Fruit fly (Drosophila melanogaster) whole organism, embryonic: Measurements from ENCODE around the gene PIG-L.
A peak's percentile ranks its signal among the peaks of the same experiment; 100 is the strongest.

Source experiments
- Atf3 ChIP-seq: fragments of 200-800 bp; sonication (Bioruptor generic); optimal IDR thresholded peaks from 3 replicates; lab custom pipeline; 2016; ENCODE audit warnings: missing biosample characterization, missing genetic modification characterization
- CG10431 ChIP-seq: fragments of 200-800 bp; sonication (Bioruptor generic); optimal IDR thresholded peaks from 3 replicates; lab custom pipeline; 2018; ENCODE audit warnings: missing biosample characterization, mild to moderate bottlenecking, missing genetic modification characterization
- CG11398 ChIP-seq: fragments of 200-800 bp; sonication (Bioruptor generic); optimal IDR thresholded peaks from 2 replicates; lab custom pipeline; 2016; ENCODE audit warnings: missing biosample characterization, missing genetic modification characterization
- CG12071 ChIP-seq: fragments of 200-800 bp; sonication (Bioruptor generic); optimal IDR thresholded peaks from 3 replicates; lab custom pipeline; 2018; ENCODE audit warnings: missing biosample characterization, mild to moderate bottlenecking, missing genetic modification characterization
- CG12744 ChIP-seq: fragments of 200-800 bp; sonication (Bioruptor generic); optimal IDR thresholded peaks from 2 replicates; lab custom pipeline; 2016; ENCODE audit warnings: missing biosample characterization, missing genetic modification characterization
- CG13775 ChIP-seq: fragments of 200-800 bp; sonication (Bioruptor generic); optimal IDR thresholded peaks from 3 replicates; lab custom pipeline; 2017; ENCODE audit warnings: missing biosample characterization, mild to moderate bottlenecking, missing genetic modification characterization
- CG15269 ChIP-seq: fragments of 200-800 bp; sonication (Bioruptor generic); optimal IDR thresholded peaks from 2 replicates; lab custom pipeline; 2018; ENCODE audit warnings: missing biosample characterization, mild to moderate bottlenecking, missing genetic modification characterization, moderate library complexity
- CG15479 ChIP-seq: fragments of 200-800 bp; sonication (Bioruptor generic); optimal IDR thresholded peaks from 3 replicates; lab custom pipeline; 2019; ENCODE audit warnings: missing biosample characterization, mild to moderate bottlenecking, missing genetic modification characterization, moderate library complexity
- CG15514 ChIP-seq: fragments of 200-800 bp; sonication (Bioruptor generic); optimal IDR thresholded peaks from 3 replicates; lab custom pipeline; 2017; ENCODE audit warnings: missing biosample characterization, missing genetic modification characterization, mild to moderate bottlenecking, moderate library complexity, missing genetic modification reagents
- CG17328 ChIP-seq: fragments of 200-800 bp; sonication (Bioruptor generic); IDR thresholded peaks from 2 replicates; pipeline ENCODE4 v1.3.6; 2022; ENCODE audit warnings: missing biosample characterization, missing genetic modification characterization
- CG18476 ChIP-seq: fragments of 200-800 bp; sonication (Bioruptor generic); optimal IDR thresholded peaks from 2 replicates; lab custom pipeline; 2016; ENCODE audit warnings: missing biosample characterization, mild to moderate bottlenecking, missing genetic modification characterization
- CG18619 ChIP-seq: fragments of 200-800 bp; sonication (Bioruptor generic); optimal IDR thresholded peaks from 3 replicates; lab custom pipeline; 2017; ENCODE audit warnings: missing biosample characterization, mild to moderate bottlenecking, missing genetic modification characterization
- CG2120 ChIP-seq: fragments of 200-800 bp; sonication (Bioruptor generic); optimal IDR thresholded peaks from 3 replicates; lab custom pipeline; 2016; ENCODE audit warnings: missing biosample characterization, missing genetic modification characterization
- CG3995 ChIP-seq: fragments of 200-800 bp; sonication (Bioruptor generic); optimal IDR thresholded peaks from 3 replicates; lab custom pipeline; 2016; ENCODE audit warnings: missing biosample characterization, missing genetic modification characterization
- CG5180 ChIP-seq: fragments of 200-800 bp; sonication (Bioruptor generic); optimal IDR thresholded peaks from 3 replicates; lab custom pipeline; 2017; ENCODE audit warnings: missing biosample characterization, missing genetic modification characterization, mild to moderate bottlenecking, moderate library complexity, missing genetic modification reagents
- CG5245 ChIP-seq: fragments of 200-800 bp; sonication (Bioruptor generic); optimal IDR thresholded peaks from 3 replicates; lab custom pipeline; 2016; ENCODE audit warnings: missing biosample characterization, missing genetic modification characterization
- CG7556 ChIP-seq: fragments of 200-800 bp; sonication (Bioruptor generic); optimal IDR thresholded peaks from 2 replicates; lab custom pipeline; 2017; ENCODE audit warnings: missing biosample characterization, mild to moderate bottlenecking, missing genetic modification characterization
- CG8281 ChIP-seq: fragments of 200-800 bp; sonication (Bioruptor generic); optimal IDR thresholded peaks from 2 replicates; lab custom pipeline; 2018; ENCODE audit warnings: missing biosample characterization, mild to moderate bottlenecking, missing genetic modification characterization, moderate library complexity
- CG9215 ChIP-seq: fragments of 200-800 bp; sonication (Bioruptor generic); IDR thresholded peaks from 2 replicates; pipeline ENCODE4 v1.3.6; 2022; ENCODE audit warnings: missing biosample characterization, missing genetic modification characterization
- CG9932 ChIP-seq: fragments of 200-800 bp; sonication (Bioruptor generic); IDR thresholded peaks from 2 replicates; pipeline ENCODE4 v1.3.6; 2022; ENCODE audit warnings: missing biosample characterization, missing genetic modification characterization
- CoRest ChIP-seq: fragments of 200-800 bp; sonication (Bioruptor generic); optimal IDR thresholded peaks from 3 replicates; lab custom pipeline; 2018; ENCODE audit warnings: missing biosample characterization, mild to moderate bottlenecking, missing genetic modification characterization, moderate library complexity
- CrebB ChIP-seq: fragments of 200-800 bp; sonication (Bioruptor generic); optimal IDR thresholded peaks from 3 replicates; lab custom pipeline; 2018; ENCODE audit warnings: missing biosample characterization, mild to moderate bottlenecking, missing genetic modification characterization
- D ChIP-seq, 2 experiments: fragments of 200-800 bp in 1 of 2; fragments of >200 bp in 1 of 2; sonication (Bioruptor generic) in 1 of 2; optimal IDR thresholded peaks; 2 replicates in 1 of 2; 3 replicates in 1 of 2; lab custom pipeline; 2017; ENCODE audit warnings: mild to moderate bottlenecking in 1 of 2, missing biosample characterization in 1 of 2, missing genetic modification characterization in 1 of 2, missing genetic modification reagents in 1 of 2
- Deaf1 ChIP-seq: fragments of 200-800 bp; optimal IDR thresholded peaks from 3 replicates; lab custom pipeline; 2019; ENCODE audit warnings: missing biosample characterization, mild to moderate bottlenecking, missing genetic modification characterization, moderate library complexity
- Dek ChIP-seq: fragments of 200-800 bp; sonication (Bioruptor generic); optimal IDR thresholded peaks from 3 replicates; lab custom pipeline; 2019; ENCODE audit warnings: missing biosample characterization, mild to moderate bottlenecking, missing genetic modification characterization, moderate library complexity
- Dip2 ChIP-seq: fragments of 200-800 bp; sonication (Bioruptor generic); IDR thresholded peaks from 2 replicates; pipeline ENCODE4 v1.3.6; 2022; ENCODE audit warnings: missing biosample characterization, missing genetic modification characterization
- Dref ChIP-seq: fragments of 200-800 bp; sonication (Bioruptor generic); IDR thresholded peaks from 2 replicates; pipeline ENCODE4 v1.3.6; 2022; ENCODE audit warnings: missing biosample characterization, missing genetic modification characterization
- E2f2 ChIP-seq: fragments of 200-800 bp; sonication (Bioruptor generic); IDR thresholded peaks from 2 replicates; pipeline ENCODE4 v1.3.6; 2022; ENCODE audit warnings: missing biosample characterization, missing genetic modification characterization
- Hr39 ChIP-seq: fragments of >200 bp; optimal IDR thresholded peaks from 2 replicates; lab custom pipeline; 2017
- Meics ChIP-seq: fragments of 200-800 bp; sonication (Bioruptor generic); optimal IDR thresholded peaks from 2 replicates; lab custom pipeline; 2017; ENCODE audit warnings: missing biosample characterization, mild to moderate bottlenecking, missing genetic modification characterization
- NC2α ChIP-seq: fragments of 200-800 bp; sonication (Bioruptor generic); optimal IDR thresholded peaks from 2 replicates; lab custom pipeline; 2016; ENCODE audit warnings: missing biosample characterization, missing genetic modification characterization
- Oli ChIP-seq: fragments of 200-800 bp; sonication (Bioruptor generic); optimal IDR thresholded peaks from 2 replicates; lab custom pipeline; 2018; ENCODE audit warnings: missing biosample characterization, mild to moderate bottlenecking, missing genetic modification characterization, moderate library complexity
- Optix ChIP-seq: fragments of 200-800 bp; sonication (Bioruptor generic); IDR thresholded peaks from 3 replicates; pipeline ENCODE4 v1.3.6; 2022; ENCODE audit warnings: missing biosample characterization, missing genetic modification characterization
- Usf ChIP-seq: fragments of 200-800 bp; sonication (Bioruptor generic); optimal IDR thresholded peaks from 2 replicates; lab custom pipeline; 2017; ENCODE audit warnings: missing genotype, missing biosample characterization, missing genetic modification characterization
- cato ChIP-seq: fragments of 200-800 bp; sonication (Bioruptor generic); optimal IDR thresholded peaks from 2 replicates; lab custom pipeline; 2016; ENCODE audit warnings: missing biosample characterization, missing genetic modification characterization, borderline replicate concordance
- da ChIP-seq: fragments of 200-800 bp; sonication (Bioruptor generic); optimal IDR thresholded peaks from 2 replicates; lab custom pipeline; 2016; ENCODE audit warnings: missing biosample characterization, missing genetic modification characterization
- dmrt11E ChIP-seq: fragments of 200-800 bp; sonication (Bioruptor generic); optimal IDR thresholded peaks from 3 replicates; lab custom pipeline; 2018; ENCODE audit warnings: missing biosample characterization, mild to moderate bottlenecking, missing genetic modification characterization, moderate library complexity
- fu2 ChIP-seq: fragments of 200-800 bp; sonication (Bioruptor generic); optimal IDR thresholded peaks from 2 replicates; lab custom pipeline; 2016; ENCODE audit warnings: missing biosample characterization, missing genetic modification characterization
- inv ChIP-seq: fragments of 200-800 bp; sonication (Bioruptor generic); IDR thresholded peaks from 2 replicates; pipeline ENCODE4 v1.3.6; 2022; ENCODE audit warnings: missing biosample characterization, missing genetic modification characterization; ENCODE audit not compliant: partially characterized antibody
- kay ChIP-seq: fragments of 200-800 bp; sonication (Bioruptor generic); optimal IDR thresholded peaks from 2 replicates; lab custom pipeline; 2016; ENCODE audit warnings: missing biosample characterization, missing genetic modification characterization
- lmd ChIP-seq: fragments of 200-800 bp; sonication (Bioruptor generic); IDR thresholded peaks from 2 replicates; pipeline ENCODE4 v1.3.6; 2022; ENCODE audit warnings: missing biosample characterization, missing genetic modification characterization
- luna ChIP-seq: fragments of 200-800 bp; sonication (Bioruptor generic); optimal IDR thresholded peaks from 2 replicates; lab custom pipeline; 2016; ENCODE audit warnings: missing biosample characterization, missing genetic modification characterization
- oc ChIP-seq: fragments of 200-800 bp; sonication (Bioruptor generic); optimal IDR thresholded peaks from 2 replicates; lab custom pipeline; 2018; ENCODE audit warnings: missing biosample characterization, mild to moderate bottlenecking, missing genetic modification characterization, moderate library complexity
- phol ChIP-seq: fragments of 200-800 bp; sonication (Bioruptor generic); optimal IDR thresholded peaks from 3 replicates; lab custom pipeline; 2018; ENCODE audit warnings: missing biosample characterization, mild to moderate bottlenecking, missing genetic modification characterization, moderate library complexity
- prd ChIP-seq, 3 experiments: fragments of >200 bp in 2 of 3; fragments of 200-800 bp in 1 of 3; sonication (Bioruptor generic) in 1 of 3; optimal IDR thresholded peaks in 2 of 3; IDR thresholded peaks in 1 of 3; 2 replicates in 2 of 3; 3 replicates in 1 of 3; pipeline versions ENCODE4 v1.3.6 to Lab custom; 2017 to 2022; ENCODE audit warnings: missing biosample characterization in 1 of 3, missing genetic modification characterization in 1 of 3
- psq ChIP-seq: fragments of 200-800 bp; sonication (Bioruptor generic); optimal IDR thresholded peaks from 2 replicates; lab custom pipeline; 2017; ENCODE audit warnings: missing biosample characterization, missing genetic modification characterization
- pzg ChIP-seq: fragments of 200-800 bp; sonication (Bioruptor generic); optimal IDR thresholded peaks from 3 replicates; lab custom pipeline; 2018; ENCODE audit warnings: missing biosample characterization, mild to moderate bottlenecking, missing genetic modification characterization, moderate library complexity
- sisA ChIP-seq: fragments of 200-800 bp; sonication (Bioruptor generic); IDR thresholded peaks from 2 replicates; pipeline ENCODE4 v1.3.6; 2022; ENCODE audit warnings: missing biosample characterization, missing genetic modification characterization
- sqz ChIP-seq: fragments of 200-800 bp; sonication (Bioruptor generic); optimal IDR thresholded peaks from 3 replicates; lab custom pipeline; 2018; ENCODE audit warnings: missing biosample characterization, mild to moderate bottlenecking, missing genetic modification characterization
- tna ChIP-seq: fragments of 200-800 bp; sonication (Bioruptor generic); IDR thresholded peaks from 2 replicates; pipeline ENCODE4 v1.3.6; 2022; ENCODE audit warnings: missing biosample characterization, missing genetic modification characterization; ENCODE audit not compliant: partially characterized antibody

The PIG-L gene

DNA sequence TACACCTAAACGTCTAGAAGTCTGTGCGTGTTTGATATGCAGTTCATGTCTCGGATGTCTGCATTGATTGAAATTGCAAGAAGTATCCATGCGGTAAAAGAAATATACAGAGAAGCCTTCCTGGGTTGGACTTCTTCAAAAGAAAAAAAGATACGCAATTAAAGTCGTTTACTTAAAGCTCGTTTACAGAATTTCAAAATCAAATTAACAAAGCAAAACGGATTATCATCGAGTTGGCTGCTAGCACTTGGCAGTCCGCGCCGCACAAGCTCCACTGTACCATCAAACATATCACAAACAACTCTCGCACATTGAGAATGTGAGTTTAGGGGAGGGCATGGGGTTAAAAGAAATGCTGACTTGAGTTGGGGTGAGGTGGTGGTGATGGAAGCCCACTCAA lies 22.7 kb downstream of the PIG-L start (continued):
- TF ChIP-seq CG10431 (GFP tag; lab: Kevin White, UChicago) (no peak), luna (GFP tag; lab: Kevin White, UChicago) (no peak), CG2120 (GFP tag; lab: Kevin White, UChicago) (peak; percentile 34), CG17328 (peak; percentile 87), CG7556 (GFP tag; lab: Kevin White, UChicago) (peak; percentile 70), CG3995 (GFP tag; lab: Kevin White, UChicago) (no peak), CG18619 (GFP tag; lab: Kevin White, UChicago) (peak; percentile 26), CG9932 (GFP tag; lab: Robert Waterston, UW) (0 out of 2 replicates have a peak, but pooled peaks have one; percentile 19), Optix (GFP tag; lab: Robert Waterston, UW) (peak; percentile 88), fu2 (GFP tag; lab: Kevin White, UChicago) (no peak), CG11398 (GFP tag; lab: Kevin White, UChicago) (peak; percentile 29), Dek (tag; lab: Kevin White, UChicago) (no peak), CG8281 (tag; lab: Kevin White, UChicago) (peak; percentile 22), CoRest (tag; lab: Kevin White, UChicago) (peak; percentile 74), CG9215 (peak; percentile 39; the same call in 1 of the 2 replicates), D (optimal IDR thresholded peaks at IDR 0.05; lab: Kevin White, UChicago) (no peak), D (GFP tag; optimal IDR thresholded peaks at IDR 0.05; lab: Kevin White, UChicago) (peak; percentile 80), prd (optimal IDR thresholded peaks at IDR 0.05; lab: Kevin White, UChicago) (no peak), prd (GFP tag; IDR thresholded peaks at IDR 0.05; lab: Robert Waterston, UW) (peak; percentile 89), phol (tag; lab: Kevin White, UChicago) (peak; percentile 80), inv (GFP tag; lab: Robert Waterston, UW) (no peak), sisA (GFP tag; lab: Robert Waterston, UW) (peak; percentile 85), NC2α (peak; percentile 49), Dref (GFP tag; lab: Robert Waterston, UW) (no peak), CG15514 (GFP tag; lab: Kevin White, UChicago) (peak; percentile 20), CrebB (tag; lab: Kevin White, UChicago) (peak; percentile 39), cato (GFP tag; lab: Kevin White, UChicago) (peak; percentile 62), CG13775 (GFP tag; lab: Kevin White, UChicago) (peak; percentile 45), Oli (tag; lab: Kevin White, UChicago) (peak; percentile 84), kay (GFP tag; lab: Kevin White, UChicago) (peak; percentile 22), CG15479 (GFP tag; lab: Kevin White, UChicago) (no peak), psq (GFP tag; lab: Kevin White, UChicago) (no peak), oc (tag; lab: Kevin White, UChicago) (peak; percentile 78), CG12744 (GFP tag; lab: Kevin White, UChicago) (no peak), Meics (GFP tag; lab: Kevin White, UChicago) (peak; percentile 51), Deaf1 (tag; lab: Kevin White, UChicago) (peak; percentile 14), dmrt11E (tag; lab: Kevin White, UChicago) (peak; percentile 82), Dip2 (GFP tag; lab: Robert Waterston, UW) (no peak), tna (GFP tag; lab: Robert Waterston, UW) (no peak), CG15269 (tag; lab: Kevin White, UChicago) (peak; percentile 63), CG5180 (GFP tag; lab: Kevin White, UChicago) (peak; percentile 51), Usf (GFP tag; lab: Kevin White, UChicago) (peak; percentile 45), da (GFP tag; lab: Kevin White, UChicago) (peak; percentile 27), E2f2 (GFP tag; lab: Robert Waterston, UW) (no peak), pzg (GFP tag; lab: Kevin White, UChicago) (no peak), Atf3 (GFP tag; lab: Kevin White, UChicago) (peak; percentile 52), CG5245 (peak; percentile 84), sqz (GFP tag; lab: Kevin White, UChicago) (no peak), lmd (GFP tag; lab: Robert Waterston, UW) (peak; percentile 72), Hr39 (lab: Kevin White, UChicago) (no peak), CG18476 (GFP tag; lab: Kevin White, UChicago) (peak; percentile 19), CG12071 (peak; percentile 63)
